Worm (Caenorhabditis elegans): ENCODE measurements around the gene F10E7.9.
A peak's percentile ranks its signal among the peaks of the same experiment; 100 is the strongest.

The F10E7.9 gene

DNA sequence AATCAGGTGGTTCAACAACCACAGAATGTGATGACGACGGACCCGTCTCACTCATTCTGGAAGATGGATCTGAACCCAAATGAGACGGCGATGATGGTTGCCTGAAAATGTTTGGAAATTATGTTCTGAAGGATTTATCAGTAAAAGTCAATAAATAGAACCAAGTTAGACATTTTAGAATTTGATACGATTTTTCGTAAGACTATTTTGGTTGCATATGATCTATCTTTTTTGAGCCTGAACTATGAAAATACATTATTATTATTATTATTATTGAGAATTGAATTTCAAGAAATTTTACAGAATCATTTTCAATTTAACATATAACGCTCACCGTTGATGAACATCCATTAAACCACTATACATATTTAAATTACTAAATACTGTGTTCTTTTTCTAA is at the start of gene F10E7.9:
Gene F10E7.9, minus strand, starts transcription at position 101 of the 400 bp plus-strand sequence.
- TF ChIP-seq F13C5.2 (tag; optimal IDR thresholded peaks at IDR 0.05) (no peak), tra-4 (tag; optimal IDR thresholded peaks at IDR 0.05) (no peak), hmbx-1 (tag; optimal IDR thresholded peaks at IDR 0.05) (no peak), hnd-1 (tag; optimal IDR thresholded peaks at IDR 0.05) (no peak), sea-1 (GFP tag; conservative IDR thresholded peaks at IDR 0.05) (no peak), scrt-1 (GFP tag; IDR thresholded peaks at IDR 0.05) (no peak), ceh-36 (tag; optimal IDR thresholded peaks at IDR 0.05) (no peak), flt-1 (GFP tag; IDR thresholded peaks at IDR 0.05) (no peak), tbx-37 (GFP tag; conservative IDR thresholded peaks at IDR 0.05) (no peak), tbx-11 (GFP tag; IDR thresholded peaks at IDR 0.05) (no peak), pes-1 (GFP tag; IDR thresholded peaks at IDR 0.05) (no peak), B0310.2 (tag; optimal IDR thresholded peaks at IDR 0.05) (no peak)

DNA sequence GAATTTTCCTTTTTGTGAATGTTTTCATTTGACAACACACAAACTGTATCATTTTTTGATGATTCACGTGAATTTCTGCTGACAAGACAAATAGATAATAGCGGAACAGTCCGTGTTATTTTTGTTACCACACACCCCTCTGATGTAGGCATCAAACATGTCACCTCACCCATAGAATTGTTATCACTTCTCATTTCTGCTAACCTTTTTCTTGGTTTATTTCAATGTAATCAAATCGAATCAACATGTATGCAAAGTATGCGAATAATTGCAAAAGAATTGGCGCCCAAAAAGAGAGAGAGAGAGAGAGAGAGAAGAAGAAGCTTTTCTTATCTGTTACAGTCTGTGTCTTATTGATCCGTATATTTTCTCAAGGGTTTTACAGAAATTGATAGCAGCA is 47.6 kb upstream of the F10E7.9 start:
- TF ChIP-seq ceh-13 (GFP tag; optimal IDR thresholded peaks at IDR 0.05), result no peak
- no peak for TF ChIP-seq hnd-1 (tag; optimal IDR thresholded peaks at IDR 0.05)
- TF ChIP-seq flt-1 (GFP tag; IDR thresholded peaks at IDR 0.05), result no peak
- no peak for TF ChIP-seq F13C5.2 (tag; optimal IDR thresholded peaks at IDR 0.05)
- TF ChIP-seq aly-1 (tag; optimal IDR thresholded peaks at IDR 0.05), result no peak
- TF ChIP-seq hmg-4 (GFP tag; optimal IDR thresholded peaks at IDR 0.05), result no peak
- TF ChIP-seq tbx-11 (GFP tag; IDR thresholded peaks at IDR 0.05), result no peak
- TF ChIP-seq ets-7 (tag; optimal IDR thresholded peaks at IDR 0.05), result no peak
- no peak for TF ChIP-seq hmbx-1 (tag; optimal IDR thresholded peaks at IDR 0.05)
- TF ChIP-seq tra-4 (tag; optimal IDR thresholded peaks at IDR 0.05), result no peak
- no peak for TF ChIP-seq scrt-1 (GFP tag; IDR thresholded peaks at IDR 0.05)
- no peak for TF ChIP-seq B0310.2 (tag; optimal IDR thresholded peaks at IDR 0.05)
- no peak for TF ChIP-seq ceh-36 (tag; optimal IDR thresholded peaks at IDR 0.05)

DNA sequence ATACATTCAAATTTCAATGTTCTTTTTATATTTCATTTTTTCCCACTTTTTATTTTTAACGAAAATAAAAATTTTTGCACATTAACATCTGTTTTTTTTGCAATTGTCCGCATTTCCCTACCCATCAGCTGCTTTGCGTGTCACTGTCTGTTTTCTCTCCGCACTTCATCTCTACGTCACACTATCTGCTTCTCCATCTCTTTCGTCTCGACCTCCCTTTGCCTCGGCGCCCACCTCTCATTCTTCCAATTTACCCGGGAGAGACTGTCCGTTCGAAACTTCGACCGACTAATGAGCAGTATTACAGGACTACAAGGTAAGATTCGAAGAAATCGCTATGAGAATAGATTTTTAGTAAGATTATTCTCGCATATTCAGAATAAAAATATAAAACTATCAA is 45.5 kb upstream of the F10E7.9 start, which contains the start of gene C27H5.2:
Gene C27H5.2, plus strand, starts transcription at position 190 of the 400 bp plus-strand sequence.
- TF ChIP-seq F13C5.2 (tag; optimal IDR thresholded peaks at IDR 0.05), result no peak
- TF ChIP-seq tbx-37 (GFP tag; conservative IDR thresholded peaks at IDR 0.05), result no peak
- TF ChIP-seq hnd-1 (tag; optimal IDR thresholded peaks at IDR 0.05), result no peak
- TF ChIP-seq aly-1 (tag; optimal IDR thresholded peaks at IDR 0.05), result no peak

DNA sequence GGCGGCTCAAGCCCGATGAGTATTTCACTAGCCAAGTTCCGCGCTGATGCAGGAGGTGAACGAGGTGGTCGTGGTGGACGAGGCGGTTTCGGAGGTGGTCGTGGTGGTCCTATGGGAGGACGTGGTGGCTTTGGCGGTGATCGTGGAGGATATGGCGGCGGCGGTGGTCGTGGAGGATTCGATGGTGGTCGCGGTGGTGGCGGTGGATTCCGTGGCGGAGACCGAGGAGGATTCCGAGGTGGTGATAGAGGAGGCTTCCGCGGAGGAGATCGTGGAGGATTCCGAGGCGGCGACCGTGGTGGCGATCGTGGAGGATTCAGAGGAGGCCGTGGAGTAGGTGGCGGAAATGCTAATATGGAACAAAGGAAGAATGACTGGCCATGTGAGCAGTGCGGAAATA is 44.9 kb upstream of the F10E7.9 start:
- TF ChIP-seq aly-1 (tag; optimal IDR thresholded peaks at IDR 0.05) (peak; percentile 38), hmbx-1 (tag; optimal IDR thresholded peaks at IDR 0.05) (no peak)

DNA sequence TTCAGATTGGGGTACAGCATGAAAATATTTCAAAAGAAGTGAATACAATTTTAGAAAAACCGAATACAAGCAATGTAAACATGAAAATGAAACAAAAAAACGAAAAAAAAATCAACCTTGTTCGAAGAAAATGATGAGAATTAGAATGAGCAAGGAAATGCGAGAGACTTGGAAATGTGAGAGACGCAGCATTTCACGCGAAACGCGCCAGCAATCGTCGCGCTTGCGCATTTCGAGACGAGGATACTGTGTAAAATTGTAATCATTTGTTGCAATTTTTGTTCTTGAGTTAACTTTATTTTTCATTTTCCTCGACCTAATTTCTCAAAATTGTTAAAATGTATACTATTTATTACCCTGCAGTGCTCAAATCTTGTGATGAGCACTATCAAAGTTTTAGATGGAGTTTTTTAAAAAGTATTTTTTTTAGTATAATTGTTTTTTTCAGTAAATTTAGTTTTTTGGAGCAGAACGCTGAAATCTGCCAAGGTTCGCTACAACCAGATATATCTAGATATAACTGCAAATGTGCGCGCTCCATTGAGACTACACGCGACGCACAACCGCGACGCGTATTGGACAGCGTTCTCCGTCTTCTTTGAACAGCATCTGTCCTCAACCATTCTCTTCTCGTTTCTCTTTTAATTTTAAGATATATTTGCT is 42.2 kb upstream of the F10E7.9 start, which contains the start of gene fust-1:
Gene fust-1, plus strand, starts transcription at position 613 of the 663 bp plus-strand sequence.
- TF ChIP-seq hnd-1 (tag; optimal IDR thresholded peaks at IDR 0.05) (peak; percentile 1), ets-7 (tag; optimal IDR thresholded peaks at IDR 0.05) (no peak), hmbx-1 (tag; optimal IDR thresholded peaks at IDR 0.05) (peak; percentile 19), sea-1 (GFP tag; conservative IDR thresholded peaks at IDR 0.05) (no peak; the same call in 1 of the 2 replicates), B0310.2 (tag; optimal IDR thresholded peaks at IDR 0.05) (no peak), ceh-13 (GFP tag; optimal IDR thresholded peaks at IDR 0.05) (no peak), ama-1 (optimal IDR thresholded peaks at IDR 0.05) (no peak), tbx-11 (GFP tag; IDR thresholded peaks at IDR 0.05) (peak; percentile 48; the same call in 1 of the 2 replicates), F13C5.2 (tag; optimal IDR thresholded peaks at IDR 0.05) (peak; percentile 89), scrt-1 (GFP tag; IDR thresholded peaks at IDR 0.05) (peak; percentile 58; the same call in 1 of the 2 replicates), aly-1 (tag; optimal IDR thresholded peaks at IDR 0.05) (no peak), flt-1 (GFP tag; IDR thresholded peaks at IDR 0.05) (peak; percentile 64; the same call in 1 of the 2 replicates), tra-4 (tag; optimal IDR thresholded peaks at IDR 0.05) (no peak), pes-1 (GFP tag; IDR thresholded peaks at IDR 0.05) (peak; percentile 77), ceh-36 (tag; optimal IDR thresholded peaks at IDR 0.05) (peak; percentile 39), tbx-37 (GFP tag; conservative IDR thresholded peaks at IDR 0.05) (peak; percentile 33; the same call in 1 of the 2 replicates), hmg-4 (GFP tag; optimal IDR thresholded peaks at IDR 0.05) (peak; percentile 46)

DNA sequence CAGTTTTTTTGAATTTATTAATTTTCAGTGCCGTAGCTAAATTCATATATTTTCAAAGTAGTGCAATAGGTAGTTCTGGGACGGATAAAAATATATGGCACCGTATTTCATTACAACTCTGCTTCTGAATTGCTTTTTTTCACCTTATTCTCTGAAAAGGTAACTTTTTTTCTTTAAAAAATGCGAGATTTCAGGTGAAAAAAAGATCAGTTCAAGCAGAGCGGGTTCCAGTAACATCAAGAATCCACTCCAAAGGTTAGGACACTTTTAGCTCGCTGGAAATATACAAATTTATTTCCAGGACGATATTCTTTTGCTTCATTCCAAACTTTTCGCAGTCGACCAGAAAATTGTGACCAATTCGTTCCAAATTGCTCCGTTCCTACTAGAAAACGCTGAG is 38.2 kb upstream of the F10E7.9 start, which contains the start of gene T07F8.1:
Gene T07F8.1, plus strand, starts transcription at position 301 of the 400 bp plus-strand sequence.
- TF ChIP-seq tra-4 (tag; optimal IDR thresholded peaks at IDR 0.05) (no peak), scrt-1 (GFP tag; IDR thresholded peaks at IDR 0.05) (no peak), B0310.2 (tag; optimal IDR thresholded peaks at IDR 0.05) (no peak), ama-1 (optimal IDR thresholded peaks at IDR 0.05) (no peak), ceh-13 (GFP tag; optimal IDR thresholded peaks at IDR 0.05) (no peak), hmg-4 (GFP tag; optimal IDR thresholded peaks at IDR 0.05) (no peak), ceh-36 (tag; optimal IDR thresholded peaks at IDR 0.05) (no peak), sea-1 (GFP tag; conservative IDR thresholded peaks at IDR 0.05) (no peak), ets-7 (tag; optimal IDR thresholded peaks at IDR 0.05) (no peak), aly-1 (tag; optimal IDR thresholded peaks at IDR 0.05) (no peak), tbx-11 (GFP tag; IDR thresholded peaks at IDR 0.05) (no peak), tbx-37 (GFP tag; conservative IDR thresholded peaks at IDR 0.05) (no peak), F13C5.2 (tag; optimal IDR thresholded peaks at IDR 0.05) (no peak), pes-1 (GFP tag; IDR thresholded peaks at IDR 0.05) (no peak), hmbx-1 (tag; optimal IDR thresholded peaks at IDR 0.05) (no peak), hnd-1 (tag; optimal IDR thresholded peaks at IDR 0.05) (no peak), flt-1 (GFP tag; IDR thresholded peaks at IDR 0.05) (no peak)

DNA sequence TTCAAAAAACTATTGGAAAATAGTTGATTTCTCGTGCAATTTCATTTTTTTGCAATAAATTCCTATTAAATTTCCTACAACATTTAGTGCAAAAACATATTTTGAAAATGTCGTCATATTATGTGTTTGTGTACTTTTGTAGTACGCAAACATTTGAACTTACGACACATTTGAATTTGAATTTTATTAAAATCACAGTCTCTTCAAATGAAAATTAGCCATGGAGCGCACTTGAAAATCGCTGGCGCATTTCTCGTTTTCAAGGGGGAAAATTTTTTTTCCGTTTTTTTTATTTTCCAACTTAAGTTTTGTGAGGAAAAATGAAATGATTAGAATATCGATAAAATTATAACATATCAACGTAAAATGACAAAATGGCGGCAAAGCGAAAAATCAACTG is 37.7 kb upstream of the F10E7.9 start:
- TF ChIP-seq ets-7 (tag; optimal IDR thresholded peaks at IDR 0.05), result no peak
- TF ChIP-seq pes-1 (GFP tag; IDR thresholded peaks at IDR 0.05), result no peak
- no peak for TF ChIP-seq hnd-1 (tag; optimal IDR thresholded peaks at IDR 0.05)
- no peak for TF ChIP-seq scrt-1 (GFP tag; IDR thresholded peaks at IDR 0.05)
- no peak for TF ChIP-seq tra-4 (tag; optimal IDR thresholded peaks at IDR 0.05)
- TF ChIP-seq hmg-4 (GFP tag; optimal IDR thresholded peaks at IDR 0.05), result no peak

All from whole organism, early embryonic.